Worm (Caenorhabditis elegans): ENCODE measurements around the gene K02D10.2.
A peak's percentile ranks its signal among the peaks of the same experiment; 100 is the strongest.

K02D10.2 gene

DNA sequence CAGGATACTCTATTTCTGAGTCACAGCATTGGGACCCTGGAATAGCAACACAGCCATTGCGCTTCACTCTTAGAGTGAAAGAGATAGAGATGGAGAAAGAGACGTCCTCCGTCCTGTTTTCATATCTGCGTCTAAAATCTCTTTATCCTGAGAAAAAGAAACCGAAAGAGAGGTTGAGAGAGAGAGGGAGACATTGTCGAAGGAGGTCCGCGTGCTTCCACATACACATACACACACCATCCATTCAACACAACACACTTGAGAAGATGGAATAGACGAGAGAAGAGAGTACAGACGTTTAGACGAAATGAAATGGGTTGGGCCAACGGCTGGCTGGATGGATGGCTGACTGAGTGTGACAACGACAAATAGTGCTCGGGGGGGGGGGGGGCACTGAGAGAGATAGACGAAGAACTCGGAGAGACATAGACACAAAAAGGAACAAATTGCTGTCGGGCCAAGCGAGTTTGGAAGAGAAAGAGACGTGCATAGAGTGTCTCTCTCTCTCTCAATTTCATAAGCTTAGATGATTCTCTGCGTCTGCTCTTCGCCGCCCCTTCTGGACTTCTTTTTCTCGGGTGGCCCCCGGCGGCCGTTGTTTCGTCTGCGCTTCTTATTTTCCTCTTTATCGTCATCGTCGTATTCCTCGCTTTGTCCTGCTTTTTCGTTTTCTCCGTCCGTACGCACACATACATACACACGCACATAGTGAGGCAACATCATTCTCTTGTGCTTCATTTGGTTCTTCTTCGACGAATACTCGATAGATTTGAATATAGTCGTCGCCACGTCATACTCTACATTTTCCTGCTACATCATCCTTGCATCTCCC, 29.1 kb upstream of the K02D10.2 start, which contains the start of gene F54F2.6 (continued):
- TF ChIP-seq hlh-8 (tag; optimal IDR thresholded peaks at IDR 0.05) (peak; percentile 60), unc-3 (GFP tag; conservative IDR thresholded peaks at IDR 0.05) (0 out of 2 replicates have a peak, but pooled peaks have one; percentile 24), unc-3 (tag; optimal IDR thresholded peaks at IDR 0.05) (peak; percentile 42), F13H6.1 (tag; optimal IDR thresholded peaks at IDR 0.05) (peak; percentile 45), K09A11.1 (tag; optimal IDR thresholded peaks at IDR 0.05; ENCODE audit: insufficient read depth) (peak; percentile 47), unc-55 (GFP tag; optimal IDR thresholded peaks at IDR 0.05) (peak; percentile 91), pat-9 (tag; optimal IDR thresholded peaks at IDR 0.05) (no peak), pros-1 (tag; optimal IDR thresholded peaks at IDR 0.05) (peak; percentile 78), T23F11.4 (GFP tag; optimal IDR thresholded peaks at IDR 0.05) (no peak), hlh-30 (tag; optimal IDR thresholded peaks at IDR 0.05; ENCODE audit: insufficient read depth) (peak; percentile 88), ceh-6 (GFP tag; optimal IDR thresholded peaks at IDR 0.05) (no peak), unc-42 (tag; optimal IDR thresholded peaks at IDR 0.05) (peak; percentile 86), tbx-2 (tag; optimal IDR thresholded peaks at IDR 0.05) (peak; percentile 80), C38D4.7 (GFP tag; optimal IDR thresholded peaks at IDR 0.05) (no peak), pqm-1 (tag; optimal IDR thresholded peaks at IDR 0.05) (peak; percentile 53), mec-3 (tag; optimal IDR thresholded peaks at IDR 0.05; ENCODE audit: borderline replicate concordance) (peak; percentile 27), lim-6 (tag; optimal IDR thresholded peaks at IDR 0.05) (no peak), odd-2 (tag; optimal IDR thresholded peaks at IDR 0.05) (no peak), sox-2 (GFP tag; IDR thresholded peaks at IDR 0.05) (peak; percentile 56)

DNA sequence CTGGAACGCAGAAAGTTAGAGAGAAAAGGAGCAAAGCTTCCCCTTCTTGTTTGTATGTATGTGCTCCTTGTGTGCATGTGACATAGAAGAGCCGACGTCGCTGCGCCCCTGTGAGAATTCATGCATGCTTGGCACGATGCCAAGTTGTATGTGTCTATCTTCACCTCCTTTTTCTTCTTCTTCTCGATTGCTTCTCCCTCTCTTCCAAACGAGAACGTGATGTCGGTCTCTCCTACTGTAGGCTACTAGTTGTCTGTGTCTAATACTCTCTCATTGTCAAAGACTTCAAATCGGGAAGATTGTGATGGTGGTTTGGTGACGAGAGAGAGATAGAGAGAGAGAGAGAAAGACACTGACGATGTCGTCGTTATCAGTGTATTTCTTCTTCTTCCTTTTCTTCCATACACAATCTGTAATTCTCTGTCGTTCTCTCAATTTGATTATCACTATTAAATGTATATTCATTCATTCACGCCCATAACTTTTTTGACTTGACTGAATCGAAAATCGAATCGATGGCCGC, 26.2 kb upstream of the K02D10.2 start:
- peak; percentile 65 for TF ChIP-seq elt-2 (tag; optimal IDR thresholded peaks at IDR 0.05)
- TF ChIP-seq ceh-18 (tag; optimal IDR thresholded peaks at IDR 0.05): peak; percentile 33
- TF ChIP-seq nfya-1 (tag; optimal IDR thresholded peaks at IDR 0.05): peak; percentile 66
- peak; percentile 23 for TF ChIP-seq tbx-2 (tag; optimal IDR thresholded peaks at IDR 0.05)
- peak; percentile 19 for TF ChIP-seq hlh-30 (tag; optimal IDR thresholded peaks at IDR 0.05; ENCODE audit: insufficient read depth)
- TF ChIP-seq nhr-232 (tag; optimal IDR thresholded peaks at IDR 0.05): no peak
- TF ChIP-seq ceh-31 (tag; optimal IDR thresholded peaks at IDR 0.05): peak; percentile 50
- TF ChIP-seq lim-6 (tag; optimal IDR thresholded peaks at IDR 0.05): no peak
- TF ChIP-seq unc-42 (tag; optimal IDR thresholded peaks at IDR 0.05): peak; percentile 20
- TF ChIP-seq unc-55 (GFP tag; optimal IDR thresholded peaks at IDR 0.05): peak; percentile 60
- TF ChIP-seq mec-3 (tag; optimal IDR thresholded peaks at IDR 0.05; ENCODE audit: borderline replicate concordance): no peak

ce11 chrIII:8795595-8796141, 24.6 kb upstream of the K02D10.2 start:
- peak; percentile 91 for TF ChIP-seq unc-55 (GFP tag; optimal IDR thresholded peaks at IDR 0.05)
- peak; percentile 90 for TF ChIP-seq ceh-18 (tag; optimal IDR thresholded peaks at IDR 0.05)
- peak; percentile 25 for TF ChIP-seq ets-4 (tag; optimal IDR thresholded peaks at IDR 0.05)
- TF ChIP-seq madf-2 (tag; optimal IDR thresholded peaks at IDR 0.05): peak; percentile 9
- peak; percentile 17 for TF ChIP-seq tbx-7 (tag; optimal IDR thresholded peaks at IDR 0.05)
- TF ChIP-seq pag-3 (tag; optimal IDR thresholded peaks at IDR 0.05; ENCODE audit: borderline replicate concordance): no peak
- peak; percentile 90 for TF ChIP-seq dve-1 (tag; optimal IDR thresholded peaks at IDR 0.05)
- TF ChIP-seq nhr-11 (tag; optimal IDR thresholded peaks at IDR 0.05): no peak
- peak; percentile 95 for TF ChIP-seq tbx-2 (tag; optimal IDR thresholded peaks at IDR 0.05)
- peak; percentile 69 for TF ChIP-seq unc-42 (tag; optimal IDR thresholded peaks at IDR 0.05)
- TF ChIP-seq eyg-1 (tag; optimal IDR thresholded peaks at IDR 0.05): no peak
- TF ChIP-seq pros-1 (tag; optimal IDR thresholded peaks at IDR 0.05): peak; percentile 93
- no peak for TF ChIP-seq ceh-45 (GFP tag; IDR thresholded peaks at IDR 0.05)
- TF ChIP-seq elt-2 (tag; optimal IDR thresholded peaks at IDR 0.05): peak; percentile 17
- no peak for TF ChIP-seq ceh-6 (GFP tag; optimal IDR thresholded peaks at IDR 0.05)
- TF ChIP-seq hlh-13 (GFP tag; optimal IDR thresholded peaks at IDR 0.05): no peak
- TF ChIP-seq ztf-16 (tag; optimal IDR thresholded peaks at IDR 0.05): no peak
- TF ChIP-seq ceh-34 (tag; optimal IDR thresholded peaks at IDR 0.05): peak; percentile 93
- no peak for TF ChIP-seq pat-9 (tag; optimal IDR thresholded peaks at IDR 0.05)
- TF ChIP-seq ceh-14 (tag; optimal IDR thresholded peaks at IDR 0.05): peak; percentile 75
- TF ChIP-seq rnt-1 (tag; optimal IDR thresholded peaks at IDR 0.05): peak; percentile 89
- peak; percentile 87 for TF ChIP-seq ref-2 (tag; optimal IDR thresholded peaks at IDR 0.05)
- TF ChIP-seq dmd-4 (tag; optimal IDR thresholded peaks at IDR 0.05; ENCODE audit: borderline replicate concordance): peak; percentile 6
- peak; percentile 54 for TF ChIP-seq ceh-2 (tag; optimal IDR thresholded peaks at IDR 0.05)
- TF ChIP-seq hlh-30 (tag; optimal IDR thresholded peaks at IDR 0.05; ENCODE audit: insufficient read depth): peak; percentile 80
- peak; percentile 60 for TF ChIP-seq C08G9.2 (tag; optimal IDR thresholded peaks at IDR 0.05)
- TF ChIP-seq F13H6.1 (tag; optimal IDR thresholded peaks at IDR 0.05): peak; percentile 83
- TF ChIP-seq K09A11.1 (tag; optimal IDR thresholded peaks at IDR 0.05; ENCODE audit: insufficient read depth): peak; percentile 33
- TF ChIP-seq unc-3 (GFP tag; conservative IDR thresholded peaks at IDR 0.05): no peak
- peak; percentile 17 for TF ChIP-seq unc-3 (tag; optimal IDR thresholded peaks at IDR 0.05)
- peak; percentile 96 for TF ChIP-seq nfya-1 (tag; optimal IDR thresholded peaks at IDR 0.05)
- TF ChIP-seq ceh-31 (tag; optimal IDR thresholded peaks at IDR 0.05): peak; percentile 92
